Fruit fly (Drosophila melanogaster) whole organism, embryonic: ENCODE measurements around the gene na.

Experiments
- Asciz ChIP-seq: fragments of 200-800 bp; sonication (Bioruptor generic); optimal IDR thresholded peaks from 2 replicates; lab custom pipeline; 2017; ENCODE audit warnings: missing biosample characterization, mild to moderate bottlenecking, missing genetic modification characterization, missing genetic modification reagents
- CG10267 ChIP-seq: fragments of 200-800 bp; sonication (Bioruptor generic); optimal IDR thresholded peaks from 2 replicates; lab custom pipeline; 2018; ENCODE audit warnings: missing biosample characterization, mild to moderate bottlenecking, missing genetic modification characterization, moderate library complexity
- CG10366 ChIP-seq: fragments of 200-800 bp; sonication (Bioruptor generic); IDR thresholded peaks from 2 replicates; pipeline ENCODE4 v1.3.6; 2022; ENCODE audit warnings: missing biosample characterization, missing genetic modification characterization
- CG10565 ChIP-seq: fragments of 200-800 bp; sonication (Bioruptor generic); optimal IDR thresholded peaks from 3 replicates; lab custom pipeline; 2016; ENCODE audit warnings: missing biosample characterization, mild to moderate bottlenecking, missing genetic modification characterization
- CG12236 ChIP-seq: fragments of 200-800 bp; sonication (Bioruptor generic); optimal IDR thresholded peaks from 2 replicates; lab custom pipeline; 2016; ENCODE audit warnings: missing biosample characterization, missing genetic modification characterization
- CG12659 ChIP-seq: fragments of 200-800 bp; sonication (Bioruptor generic); optimal IDR thresholded peaks from 3 replicates; lab custom pipeline; 2017; ENCODE audit warnings: mild to moderate bottlenecking, missing biosample characterization, missing genetic modification reagents, missing genetic modification characterization
- CG12769 ChIP-seq: fragments of 200-800 bp; sonication (Bioruptor generic); optimal IDR thresholded peaks from 2 replicates; lab custom pipeline; 2019; ENCODE audit warnings: missing biosample characterization, mild to moderate bottlenecking, missing genetic modification characterization, moderate library complexity
- CG14014 ChIP-seq: fragments of 200-800 bp; sonication (Bioruptor generic); IDR thresholded peaks from 2 replicates; pipeline ENCODE4 v1.3.6; 2022; ENCODE audit warnings: missing biosample characterization, missing genetic modification characterization
- CG15073 ChIP-seq: fragments of 200-800 bp; sonication (Bioruptor generic); optimal IDR thresholded peaks from 2 replicates; lab custom pipeline; 2016; ENCODE audit warnings: missing biosample characterization, missing genetic modification characterization
- CG17568 ChIP-seq: fragments of 200-800 bp; sonication (Bioruptor generic); optimal IDR thresholded peaks from 2 replicates; lab custom pipeline; 2018; ENCODE audit warnings: missing biosample characterization, mild to moderate bottlenecking, missing genetic modification characterization, moderate library complexity
- CG17612 ChIP-seq: fragments of 200-800 bp; sonication (Bioruptor generic); IDR thresholded peaks from 2 replicates; pipeline ENCODE4 v1.3.6; 2022; ENCODE audit warnings: missing biosample characterization, missing genetic modification characterization
- CG18476 ChIP-seq: fragments of 200-800 bp; sonication (Bioruptor generic); optimal IDR thresholded peaks from 2 replicates; lab custom pipeline; 2016; ENCODE audit warnings: missing biosample characterization, mild to moderate bottlenecking, missing genetic modification characterization
- CG2129 ChIP-seq: fragments of 200-800 bp; sonication (Bioruptor generic); IDR thresholded peaks from 2 replicates; pipeline ENCODE4 v1.3.6; 2022; ENCODE audit warnings: missing biosample characterization, missing genetic modification characterization; ENCODE audit not compliant: partially characterized antibody
- CG30431 ChIP-seq: fragments of 200-800 bp; sonication (Bioruptor generic); optimal IDR thresholded peaks from 2 replicates; lab custom pipeline; 2017; ENCODE audit warnings: missing biosample characterization, missing genetic modification characterization
- CG3065 ChIP-seq: fragments of 200-800 bp; sonication (Bioruptor generic); optimal IDR thresholded peaks from 2 replicates; lab custom pipeline; 2016; ENCODE audit warnings: missing biosample characterization, missing genetic modification characterization
- CG33213 ChIP-seq: fragments of 200-800 bp; sonication (Bioruptor generic); optimal IDR thresholded peaks from 3 replicates; lab custom pipeline; 2016; ENCODE audit warnings: missing biosample characterization, missing genetic modification characterization
- CG4730 ChIP-seq: fragments of 200-800 bp; sonication (Bioruptor generic); IDR thresholded peaks from 2 replicates; pipeline ENCODE4 v1.3.6; 2022; ENCODE audit warnings: missing biosample characterization, missing genetic modification characterization
- CG6791 ChIP-seq: fragments of 200-800 bp; sonication (Bioruptor generic); IDR thresholded peaks from 3 replicates; pipeline ENCODE4 v1.3.6; 2022; ENCODE audit warnings: missing biosample characterization, missing genetic modification characterization; ENCODE audit not compliant: partially characterized antibody
- CG7745 ChIP-seq: fragments of 200-800 bp; sonication (Bioruptor generic); optimal IDR thresholded peaks from 2 replicates; lab custom pipeline; 2018; ENCODE audit warnings: missing biosample characterization, mild to moderate bottlenecking, missing genetic modification characterization, moderate library complexity
- CG8924 ChIP-seq: fragments of 200-800 bp; optimal IDR thresholded peaks from 3 replicates; lab custom pipeline; 2019; ENCODE audit warnings: missing biosample characterization, mild to moderate bottlenecking, missing genetic modification characterization, moderate library complexity
- D19A ChIP-seq: fragments of 200-800 bp; optimal IDR thresholded peaks from 3 replicates; lab custom pipeline; 2019; ENCODE audit warnings: missing biosample characterization, mild to moderate bottlenecking, missing genetic modification characterization, moderate library complexity
- Dfd ChIP-seq, 2 experiments: fragments of >200 bp; optimal IDR thresholded peaks; 2 replicates each; lab custom pipeline; 2017; ENCODE audit warnings: missing biosample characterization in 2 of 2, missing genetic modification characterization in 2 of 2
- Gug ChIP-seq: fragments of 200-800 bp; sonication (Bioruptor generic); IDR thresholded peaks from 4 replicates; pipeline ENCODE4 v1.3.6; 2022; ENCODE audit warnings: missing biosample characterization, missing genetic modification characterization
- HmgD ChIP-seq: fragments of 200-800 bp; sonication (Bioruptor generic); optimal IDR thresholded peaks from 3 replicates; lab custom pipeline; 2016; ENCODE audit warnings: missing biosample characterization, missing genetic modification characterization
- HmgZ ChIP-seq: fragments of 200-800 bp; sonication (Bioruptor generic); optimal IDR thresholded peaks from 2 replicates; lab custom pipeline; 2018; ENCODE audit warnings: missing biosample characterization, mild to moderate bottlenecking, missing genetic modification characterization
- Kr ChIP-seq: fragments of 200-800 bp; sonication (Bioruptor generic); optimal IDR thresholded peaks from 2 replicates; lab custom pipeline; 2017; ENCODE audit warnings: missing biosample characterization, mild to moderate bottlenecking, missing genetic modification characterization
- Side ChIP-seq: fragments of 200-800 bp; sonication (Bioruptor generic); optimal IDR thresholded peaks from 2 replicates; lab custom pipeline; 2016; ENCODE audit warnings: missing biosample characterization, missing genetic modification characterization
- Sox100B ChIP-seq: fragments of 200-800 bp; sonication (Bioruptor generic); optimal IDR thresholded peaks from 3 replicates; lab custom pipeline; 2018; ENCODE audit warnings: missing biosample characterization, mild to moderate bottlenecking, missing genetic modification characterization
- Sox102F ChIP-seq: fragments of 200-800 bp; sonication (Bioruptor generic); optimal IDR thresholded peaks from 2 replicates; lab custom pipeline; 2018; ENCODE audit warnings: missing biosample characterization, mild to moderate bottlenecking, missing genetic modification characterization, moderate library complexity
- Spps ChIP-seq: fragments of 200-800 bp; sonication (Bioruptor generic); optimal IDR thresholded peaks from 2 replicates; lab custom pipeline; 2018; ENCODE audit warnings: missing biosample characterization, mild to moderate bottlenecking, missing genetic modification characterization
- Usf ChIP-seq: fragments of 200-800 bp; sonication (Bioruptor generic); optimal IDR thresholded peaks from 2 replicates; lab custom pipeline; 2017; ENCODE audit warnings: missing genotype, missing biosample characterization, missing genetic modification characterization
- al ChIP-seq: fragments of 200-800 bp; sonication (Bioruptor generic); IDR thresholded peaks from 2 replicates; pipeline ENCODE4 v1.3.6; 2022; ENCODE audit warnings: missing biosample characterization, missing genetic modification characterization
- bbx ChIP-seq: fragments of 200-800 bp; sonication (Bioruptor generic); IDR thresholded peaks from 2 replicates; pipeline ENCODE4 v1.3.6; 2022; ENCODE audit warnings: missing biosample characterization, missing genetic modification characterization; ENCODE audit not compliant: partially characterized antibody
- br ChIP-seq: fragments of >200 bp; optimal IDR thresholded peaks from 2 replicates; lab custom pipeline; 2017
- btn ChIP-seq: fragments of 200-800 bp; sonication (Bioruptor generic); optimal IDR thresholded peaks from 2 replicates; lab custom pipeline; 2016; ENCODE audit warnings: missing biosample characterization, missing genetic modification characterization
- cas ChIP-seq: fragments of 200-800 bp; sonication (Bioruptor generic); IDR thresholded peaks from 2 replicates; pipeline ENCODE4 v1.3.6; 2022; ENCODE audit warnings: missing biosample characterization, missing genetic modification characterization
- caup ChIP-seq: fragments of 200-800 bp; sonication (Bioruptor generic); optimal IDR thresholded peaks from 3 replicates; lab custom pipeline; 2017; ENCODE audit warnings: missing biosample characterization, mild to moderate bottlenecking, missing genetic modification characterization, moderate library complexity; ENCODE audit not compliant: severe bottlenecking
- fd3F ChIP-seq: fragments of 200-800 bp; sonication (Bioruptor generic); optimal IDR thresholded peaks from 2 replicates; lab custom pipeline; 2018; ENCODE audit warnings: missing biosample characterization, mild to moderate bottlenecking, missing genetic modification characterization, moderate library complexity
- fd64A ChIP-seq: fragments of 200-800 bp; sonication (Bioruptor generic); optimal IDR thresholded peaks from 3 replicates; lab custom pipeline; 2018; ENCODE audit warnings: missing biosample characterization, mild to moderate bottlenecking, missing genetic modification characterization
- gfzf ChIP-seq: fragments of 200-800 bp; sonication (Bioruptor generic); optimal IDR thresholded peaks from 2 replicates; lab custom pipeline; 2016; ENCODE audit warnings: missing biosample characterization, mild to moderate bottlenecking, missing genetic modification characterization, moderate library complexity
- grn ChIP-seq: fragments of 200-800 bp; sonication (Bioruptor generic); optimal IDR thresholded peaks from 3 replicates; lab custom pipeline; 2017; ENCODE audit warnings: missing biosample characterization, missing genetic modification characterization
- gro ChIP-seq: fragments of 200-800 bp; sonication (Bioruptor generic); optimal IDR thresholded peaks from 2 replicates; lab custom pipeline; 2016; ENCODE audit warnings: missing biosample characterization, missing genetic modification characterization
- hth ChIP-seq: fragments of >200 bp; optimal IDR thresholded peaks from 2 replicates; lab custom pipeline; 2017; ENCODE audit warnings: inconsistent platforms
- jumu ChIP-seq: fragments of 200-800 bp; sonication (Bioruptor generic); optimal IDR thresholded peaks from 3 replicates; lab custom pipeline; 2016; ENCODE audit warnings: missing biosample characterization, missing genetic modification characterization
- pho ChIP-seq: fragments of 200-800 bp; sonication (Bioruptor generic); optimal IDR thresholded peaks from 2 replicates; lab custom pipeline; 2016; ENCODE audit warnings: missing biosample characterization, missing genetic modification characterization
- pum ChIP-seq: fragments of 200-800 bp; sonication (Bioruptor generic); optimal IDR thresholded peaks from 2 replicates; lab custom pipeline; 2016; ENCODE audit warnings: missing biosample characterization, missing genetic modification characterization
- sc ChIP-seq, 3 experiments: fragments of >200 bp in 2 of 3; fragments of 200-800 bp in 1 of 3; sonication (Bioruptor generic) in 1 of 3; optimal IDR thresholded peaks; 2 replicates in 2 of 3; 3 replicates in 1 of 3; lab custom pipeline; 2017; ENCODE audit warnings: mild to moderate bottlenecking in 1 of 3, missing biosample characterization in 1 of 3, missing genetic modification characterization in 1 of 3, missing genetic modification reagents in 1 of 3
- stwl ChIP-seq: fragments of 200-800 bp; sonication (Bioruptor generic); optimal IDR thresholded peaks from 3 replicates; lab custom pipeline; 2018; ENCODE audit warnings: missing biosample characterization, mild to moderate bottlenecking, missing genetic modification characterization, moderate library complexity
- wek ChIP-seq: fragments of 200-800 bp; sonication (Bioruptor generic); optimal IDR thresholded peaks from 3 replicates; lab custom pipeline; 2018; ENCODE audit warnings: missing biosample characterization, mild to moderate bottlenecking, missing genetic modification characterization, moderate library complexity

The na gene

DNA sequence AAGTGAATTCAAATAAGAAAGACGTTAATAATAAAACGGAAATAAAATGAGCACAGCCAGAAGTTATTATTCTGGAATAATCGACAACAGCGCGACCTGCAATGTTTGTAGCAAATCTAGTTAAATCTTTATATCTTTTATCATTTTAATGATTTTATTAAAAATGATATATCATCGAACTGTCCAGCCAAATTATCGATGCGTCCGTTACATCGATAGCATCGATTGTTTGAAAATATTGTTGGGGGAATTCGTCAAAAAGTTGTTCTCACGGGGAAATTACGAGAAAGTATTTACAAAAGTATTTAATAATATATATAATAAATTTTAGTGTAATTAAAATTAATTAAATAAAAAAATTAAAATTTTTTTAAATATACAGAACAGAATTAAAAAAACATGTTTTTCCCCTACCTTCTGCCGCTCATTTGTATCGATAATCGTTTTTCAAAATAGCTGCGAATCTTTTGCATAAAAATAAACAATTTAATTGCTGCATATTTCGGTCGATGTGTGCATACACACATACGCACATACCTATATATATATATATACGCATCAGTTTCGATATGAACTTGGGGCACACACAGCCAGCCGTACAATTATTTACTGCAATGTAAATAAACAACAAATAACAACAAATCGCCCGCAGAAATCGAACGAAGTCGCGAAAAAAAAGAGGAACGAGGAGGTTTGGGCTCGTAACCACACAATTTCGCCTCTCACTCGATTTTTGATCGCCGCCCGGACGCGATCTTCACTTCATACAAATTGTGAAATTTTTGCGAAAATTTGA is 23.0 kb upstream of the na start, which contains the start of gene CG32599 (continued):
- TF ChIP-seq CG2129 (no peak; the same call in 1 of the 2 replicates), hth (lab: Kevin White, UChicago) (no peak), CG10366 (GFP tag; lab: Robert Waterston, UW) (peak; percentile 59), grn (no peak), cas (no peak), CG14014 (GFP tag; lab: Robert Waterston, UW) (peak; percentile 30; the same call in 1 of the 2 replicates), CG18476 (GFP tag; lab: Kevin White, UChicago) (no peak), CG12659 (GFP tag; lab: Kevin White, UChicago) (peak; percentile 5), HmgZ (tag; lab: Kevin White, UChicago) (no peak), br (lab: Kevin White, UChicago) (no peak), Dfd (GFP tag; optimal IDR thresholded peaks at IDR 0.05; lab: Kevin White, UChicago) (no peak), CG3065 (GFP tag; lab: Kevin White, UChicago) (no peak), bbx (GFP tag; lab: Robert Waterston, UW) (peak; percentile 59), CG17612 (GFP tag; lab: Robert Waterston, UW) (no peak), wek (GFP tag; lab: Kevin White, UChicago) (peak; percentile 89), btn (GFP tag; lab: Kevin White, UChicago) (no peak), fd3F (GFP tag; lab: Kevin White, UChicago) (no peak), CG17568 (GFP tag; lab: Kevin White, UChicago) (no peak), Kr (GFP tag; lab: Kevin White, UChicago) (no peak), CG7745 (tag; lab: Kevin White, UChicago) (no peak), CG6791 (peak; percentile 62; the same call in 1 of the 3 replicates), stwl (tag; lab: Kevin White, UChicago) (peak; percentile 53), CG30431 (GFP tag; lab: Kevin White, UChicago) (no peak), sc (optimal IDR thresholded peaks at IDR 0.05; lab: Kevin White, UChicago) (no peak), sc (GFP tag; optimal IDR thresholded peaks at IDR 0.05; lab: Kevin White, UChicago) (no peak), CG12769 (tag; lab: Kevin White, UChicago) (no peak), CG10267 (peak; percentile 44), Spps (no peak), al (GFP tag; lab: Robert Waterston, UW) (peak; percentile 31; the same call in 1 of the 2 replicates), CG10565 (no peak), pum (GFP tag; lab: Kevin White, UChicago) (no peak), Sox102F (GFP tag; lab: Kevin White, UChicago) (peak; percentile 54), Sox100B (GFP tag; lab: Kevin White, UChicago) (peak; percentile 27), CG15073 (GFP tag; lab: Kevin White, UChicago) (no peak), CG4730 (GFP tag; lab: Robert Waterston, UW) (peak; percentile 42; the same call in 1 of the 2 replicates), Asciz (GFP tag; lab: Kevin White, UChicago) (no peak), gfzf (GFP tag; lab: Kevin White, UChicago) (peak; percentile 27), fd64A (GFP tag; lab: Kevin White, UChicago) (no peak), CG8924 (peak; percentile 51), jumu (GFP tag; lab: Kevin White, UChicago) (no peak), D19A (tag; lab: Kevin White, UChicago) (peak; percentile 37), gro (GFP tag; lab: Kevin White, UChicago) (no peak), Side (GFP tag; lab: Kevin White, UChicago) (no peak), HmgD (GFP tag; lab: Kevin White, UChicago) (no peak), CG33213 (GFP tag; lab: Kevin White, UChicago) (no peak), Gug (GFP tag; lab: Robert Waterston, UW) (no peak), CG12236 (GFP tag; lab: Kevin White, UChicago) (no peak), caup (GFP tag; lab: Kevin White, UChicago) (no peak), Usf (no peak), pho (GFP tag; lab: Kevin White, UChicago) (no peak)
